Worm (Caenorhabditis elegans) whole organism, L2 larva: ENCODE results near the gene ZK666.8.
A peak's percentile ranks its signal among the peaks of the same experiment; 100 is the strongest.

ENCODE experiments used
- C34F6.9 ChIP-seq: fragments of 150-350 bp; optimal IDR thresholded peaks from 2 replicates; lab custom pipeline; 2014; ENCODE audit warnings: missing biosample characterization, missing genetic modification characterization
- R02D3.7 ChIP-seq: fragments of 150-350 bp; optimal IDR thresholded peaks from 2 replicates; lab custom pipeline; 2014; ENCODE audit warnings: missing biosample characterization, missing genetic modification characterization
- Y55F3AM.14 ChIP-seq: fragments of 200-800 bp; sonication (Bioruptor generic); optimal IDR thresholded peaks from 2 replicates; lab custom pipeline; 2018; ENCODE audit warnings: mild to moderate bottlenecking, missing genetic modification characterization, missing compliant biosample characterization
- ZK546.5 ChIP-seq: sonication (generic microtip); optimal IDR thresholded peaks from 2 replicates; lab custom pipeline; 2017; ENCODE audit warnings: missing biosample characterization, missing genetic modification characterization
- alr-1 ChIP-seq: fragments of 150-350 bp; optimal IDR thresholded peaks from 2 replicates; lab custom pipeline; 2014; ENCODE audit warnings: missing biosample characterization, missing genetic modification characterization
- ama-1 ChIP-seq: fragments of 150-350 bp; optimal IDR thresholded peaks from 2 replicates; lab custom pipeline; 2018; ENCODE audit warnings: inconsistent platforms
- blmp-1 ChIP-seq: sonication (generic microtip); optimal IDR thresholded peaks from 2 replicates; lab custom pipeline; 2017; ENCODE audit warnings: missing genetic modification characterization, mild to moderate bottlenecking, missing compliant biosample characterization, antibody characterized with exemption, moderate library complexity; ENCODE audit not compliant: insufficient read depth
- ceh-16 ChIP-seq: fragments of 150-350 bp; optimal IDR thresholded peaks from 2 replicates; lab custom pipeline; 2014; ENCODE audit warnings: missing biosample characterization, missing genetic modification characterization
- ceh-82 ChIP-seq: fragments of 150-350 bp; optimal IDR thresholded peaks from 2 replicates; lab custom pipeline; 2014; ENCODE audit warnings: missing biosample characterization, missing genetic modification characterization
- crh-2 ChIP-seq: sonication (generic microtip); optimal IDR thresholded peaks from 2 replicates; lab custom pipeline; 2017; ENCODE audit warnings: missing biosample characterization, missing genetic modification characterization
- dmd-4 ChIP-seq: sonication (generic microtip); optimal IDR thresholded peaks from 2 replicates; lab custom pipeline; 2017; ENCODE audit warnings: missing biosample characterization, missing genetic modification characterization
- elt-1 ChIP-seq: fragments of 150-350 bp; optimal IDR thresholded peaks from 2 replicates; lab custom pipeline; 2014; ENCODE audit warnings: missing biosample characterization, missing genetic modification characterization
- elt-3 ChIP-seq: sonication (generic microtip); optimal IDR thresholded peaks from 2 replicates; lab custom pipeline; 2017; ENCODE audit warnings: missing biosample characterization, missing genetic modification characterization
- fos-1 ChIP-seq: fragments of 150-350 bp; optimal IDR thresholded peaks from 2 replicates; lab custom pipeline; 2014; ENCODE audit warnings: missing biosample characterization, missing genetic modification characterization
- gmeb-1 ChIP-seq: fragments of 150-350 bp; optimal IDR thresholded peaks from 2 replicates; lab custom pipeline; 2014; ENCODE audit warnings: missing biosample characterization, missing genetic modification characterization
- lin-13 ChIP-seq: fragments of 150-350 bp; optimal IDR thresholded peaks from 2 replicates; lab custom pipeline; 2014; ENCODE audit warnings: missing biosample characterization, missing genetic modification reagents, missing genetic modification characterization
- lin-39 ChIP-seq: fragments of 150-350 bp; optimal IDR thresholded peaks from 2 replicates; lab custom pipeline; 2014; ENCODE audit warnings: missing biosample characterization, missing genetic modification reagents, missing genetic modification characterization
- lsy-2 ChIP-seq, 2 experiments: fragments of 150-350 bp in 1 of 2; sonication (generic microtip) in 1 of 2; optimal IDR thresholded peaks; 2 replicates each; lab custom pipeline; 2014 to 2017; ENCODE audit warnings: missing biosample characterization in 2 of 2, missing genetic modification characterization in 2 of 2
- mab-5 ChIP-seq: fragments of 150-350 bp; optimal IDR thresholded peaks from 2 replicates; lab custom pipeline; 2014; ENCODE audit warnings: missing biosample characterization, missing genetic modification characterization
- mdl-1 ChIP-seq, 2 experiments: fragments of 150-350 bp in 1 of 2; sonication (generic microtip) in 1 of 2; optimal IDR thresholded peaks; 2 replicates each; lab custom pipeline; 2017; ENCODE audit warnings: missing biosample characterization in 2 of 2, missing genetic modification characterization in 2 of 2
- nhr-11 ChIP-seq: fragments of 150-350 bp; optimal IDR thresholded peaks from 2 replicates; lab custom pipeline; 2014; ENCODE audit warnings: missing biosample characterization, missing genetic modification characterization
- nhr-12 ChIP-seq: fragments of 150-350 bp; optimal IDR thresholded peaks from 2 replicates; lab custom pipeline; 2014; ENCODE audit warnings: missing biosample characterization, missing genetic modification characterization
- nhr-129 ChIP-seq: fragments of 150-350 bp; optimal IDR thresholded peaks from 2 replicates; lab custom pipeline; 2014; ENCODE audit warnings: missing biosample characterization, missing genetic modification characterization
- nhr-23 ChIP-seq: fragments of 150-350 bp; optimal IDR thresholded peaks from 2 replicates; lab custom pipeline; 2014; ENCODE audit warnings: missing biosample characterization, missing genetic modification reagents, missing genetic modification characterization
- nhr-237 ChIP-seq: fragments of 150-350 bp; optimal IDR thresholded peaks from 2 replicates; lab custom pipeline; 2014; ENCODE audit warnings: missing biosample characterization, missing genetic modification characterization
- nhr-25 ChIP-seq: fragments of 150-350 bp; sonication (generic microtip); optimal IDR thresholded peaks from 3 replicates; lab custom pipeline; 2014; ENCODE audit warnings: missing biosample characterization, missing genetic modification characterization
- nhr-77 ChIP-seq: fragments of 150-350 bp; optimal IDR thresholded peaks from 2 replicates; lab custom pipeline; 2014; ENCODE audit warnings: missing biosample characterization, missing genetic modification characterization
- peb-1 ChIP-seq: fragments of 150-350 bp; optimal IDR thresholded peaks from 2 replicates; lab custom pipeline; 2014; ENCODE audit warnings: missing biosample characterization, missing genetic modification characterization
- sem-4 ChIP-seq: fragments of 150-350 bp; optimal IDR thresholded peaks from 2 replicates; lab custom pipeline; 2014; ENCODE audit warnings: missing biosample characterization, missing genetic modification reagents, missing genetic modification characterization
- skn-1 ChIP-seq: sonication (generic microtip); optimal IDR thresholded peaks from 2 replicates; lab custom pipeline; 2017; ENCODE audit warnings: missing biosample characterization, missing genetic modification characterization
- sma-9 ChIP-seq, 2 experiments: fragments of 150-350 bp in 1 of 2; sonication (generic microtip) in 1 of 2; optimal IDR thresholded peaks; 2 replicates each; lab custom pipeline; 2014 to 2016; ENCODE audit warnings: missing genetic modification characterization in 2 of 2, mild to moderate bottlenecking in 1 of 2, missing biosample characterization in 1 of 2, missing compliant biosample characterization in 1 of 2, missing genetic modification reagents in 1 of 2, moderate library complexity in 1 of 2
- snpc-4 ChIP-seq: fragments of 150-350 bp; optimal IDR thresholded peaks from 2 replicates; lab custom pipeline; 2014; ENCODE audit warnings: missing biosample characterization, missing genetic modification characterization
- unc-39 ChIP-seq: fragments of 150-350 bp; optimal IDR thresholded peaks from 2 replicates; lab custom pipeline; 2014; ENCODE audit warnings: missing biosample characterization, missing genetic modification characterization
- unc-55 ChIP-seq: fragments of 150-350 bp; sonication (generic microtip); optimal IDR thresholded peaks from 3 replicates; lab custom pipeline; 2014; ENCODE audit warnings: missing biosample characterization, missing genetic modification reagents, missing genetic modification characterization
- unc-62 ChIP-seq: fragments of 150-350 bp; optimal IDR thresholded peaks from 2 replicates; lab custom pipeline; 2014; ENCODE audit warnings: missing biosample characterization, missing genetic modification reagents, missing genetic modification characterization
- zag-1 ChIP-seq: fragments of 150-350 bp; optimal IDR thresholded peaks from 2 replicates; lab custom pipeline; 2014; ENCODE audit warnings: missing biosample characterization, missing genetic modification characterization
- ztf-1 ChIP-seq: fragments of 200-800 bp; sonication (Bioruptor generic); conservative IDR thresholded peaks from 2 replicates; pipeline ENCODE4 v1.3.6; 2022; ENCODE audit warnings: missing genetic modification characterization, missing compliant biosample characterization
- ztf-11 ChIP-seq: sonication (generic microtip); optimal IDR thresholded peaks from 2 replicates; lab custom pipeline; 2017; ENCODE audit warnings: missing biosample characterization, missing genetic modification characterization
- ztf-4 ChIP-seq: fragments of 150-350 bp; optimal IDR thresholded peaks from 2 replicates; lab custom pipeline; 2014; ENCODE audit warnings: missing biosample characterization, missing genetic modification characterization

ZK666.8 gene

DNA sequence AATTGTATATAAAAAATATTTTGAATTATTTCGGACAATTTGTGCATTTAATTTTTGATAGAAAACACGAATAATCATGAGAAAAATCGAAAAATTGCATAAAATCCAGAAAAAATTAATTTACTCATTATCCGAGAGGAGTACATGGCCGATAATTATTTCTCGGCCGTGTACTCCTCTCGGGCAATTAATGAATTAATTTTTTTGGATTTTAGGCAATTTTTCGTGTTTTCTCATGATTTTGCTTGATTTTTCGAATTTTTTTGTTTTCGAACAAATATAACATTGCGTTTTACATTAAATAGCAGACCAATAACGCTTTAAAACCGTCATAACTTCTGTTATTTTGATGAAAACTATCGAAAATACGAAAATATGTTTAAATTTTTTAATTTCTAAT, 45.1 kb upstream of the ZK666.8 start (continued):
- TF ChIP-seq nhr-77, result no peak
- no peak for TF ChIP-seq ztf-1 (GFP tag; lab: Robert Waterston, UW)
- no peak for TF ChIP-seq elt-1 (tag; lab: Kevin White, UChicago)
- TF ChIP-seq C34F6.9 (tag; lab: Kevin White, UChicago), result peak; percentile 63
- peak; percentile 13 for TF ChIP-seq lin-13 (GFP tag; lab: Kevin White, UChicago)
- no peak for TF ChIP-seq mdl-1 (tag; optimal IDR thresholded peaks at IDR 0.05; lab: Kevin White, UChicago)
- TF ChIP-seq sem-4 (tag; lab: Kevin White, UChicago), result no peak
- no peak for TF ChIP-seq ztf-11 (tag; lab: Kevin White, UChicago)
- TF ChIP-seq lin-39 (tag; lab: Kevin White, UChicago), result no peak
- TF ChIP-seq Y55F3AM.14, result no peak
- TF ChIP-seq ama-1 (lab: Kevin White, UChicago), result no peak
- no peak for TF ChIP-seq skn-1 (tag; lab: Kevin White, UChicago)
- peak; percentile 67 for TF ChIP-seq sma-9 (GFP tag; optimal IDR thresholded peaks at IDR 0.05; lab: Kevin White, UChicago)
- no peak for TF ChIP-seq sma-9 (tag; optimal IDR thresholded peaks at IDR 0.05; lab: Kevin White, UChicago)
- no peak for TF ChIP-seq nhr-12 (tag; lab: Kevin White, UChicago)
- TF ChIP-seq nhr-11 (tag; lab: Kevin White, UChicago), result no peak
- no peak for TF ChIP-seq elt-3 (tag; lab: Kevin White, UChicago)
- TF ChIP-seq peb-1 (tag; lab: Kevin White, UChicago), result no peak
- TF ChIP-seq mab-5 (tag; lab: Kevin White, UChicago), result no peak
- no peak for TF ChIP-seq ztf-4

DNA sequence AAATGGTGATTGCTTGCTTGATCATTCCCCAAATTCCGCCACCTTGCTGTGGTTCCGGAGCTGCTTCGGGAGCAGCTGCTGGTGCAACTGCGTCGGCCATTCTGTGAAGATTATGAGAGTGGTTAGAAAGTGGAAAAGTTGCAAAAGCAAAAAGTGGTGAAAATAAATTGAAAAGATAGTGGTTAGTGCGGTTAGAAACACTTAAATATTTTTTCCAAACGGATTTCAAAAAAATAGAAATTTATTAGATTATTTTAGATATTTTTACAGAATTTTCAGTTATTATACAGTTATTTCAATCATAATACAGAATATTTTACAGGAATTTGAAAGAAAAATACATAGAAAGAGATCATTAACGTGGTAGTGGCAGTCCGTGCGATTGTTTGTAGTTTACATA, 44.6 kb upstream of the ZK666.8 start, which contains the start of gene R166.2:
R166.2 (minus strand) TSS at position 101 of the 400 bp plus-strand sequence.
- no peak for TF ChIP-seq nhr-237 (tag; lab: Kevin White, UChicago)
- no peak for TF ChIP-seq unc-55 (GFP tag; lab: Kevin White, UChicago)
- TF ChIP-seq snpc-4 (tag; lab: Kevin White, UChicago), result no peak
- TF ChIP-seq Y55F3AM.14, result no peak
- TF ChIP-seq ceh-16 (tag; lab: Kevin White, UChicago), result no peak
- no peak for TF ChIP-seq peb-1 (tag; lab: Kevin White, UChicago)
- no peak for TF ChIP-seq elt-3 (tag; lab: Kevin White, UChicago)
- no peak for TF ChIP-seq nhr-25 (tag; lab: Kevin White, UChicago)
- TF ChIP-seq mab-5 (tag; lab: Kevin White, UChicago), result no peak
- TF ChIP-seq ztf-1 (GFP tag; lab: Robert Waterston, UW), result no peak
- TF ChIP-seq sma-9 (GFP tag; optimal IDR thresholded peaks at IDR 0.05; lab: Kevin White, UChicago), result no peak
- no peak for TF ChIP-seq sma-9 (tag; optimal IDR thresholded peaks at IDR 0.05; lab: Kevin White, UChicago)
- no peak for TF ChIP-seq unc-39 (tag; lab: Kevin White, UChicago)
- no peak for TF ChIP-seq lsy-2 (tag; optimal IDR thresholded peaks at IDR 0.05; lab: Kevin White, UChicago)
- no peak for TF ChIP-seq R02D3.7

DNA sequence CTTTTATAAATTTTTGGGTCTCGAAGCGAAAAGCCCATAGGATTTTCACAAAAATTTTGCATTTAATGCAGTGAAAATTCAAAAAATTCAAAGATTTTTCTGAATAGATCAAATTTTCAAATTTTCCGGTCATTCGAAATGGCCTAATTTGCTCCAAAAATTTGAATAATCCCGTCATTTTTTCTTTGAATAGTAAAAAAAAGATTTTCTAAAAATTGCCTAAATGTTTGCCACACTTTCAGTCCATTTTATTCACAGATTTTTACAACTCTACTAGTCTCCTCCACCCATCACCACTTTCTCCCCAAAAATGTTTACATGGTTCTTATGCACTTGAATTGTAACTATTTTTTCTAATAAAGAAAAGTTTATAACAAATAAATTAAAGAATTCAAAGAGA, 41.1 kb upstream of the ZK666.8 start:
- TF ChIP-seq fos-1, result no peak
- no peak for TF ChIP-seq mdl-1 (tag; optimal IDR thresholded peaks at IDR 0.05; lab: Kevin White, UChicago)
- no peak for TF ChIP-seq nhr-77
- no peak for TF ChIP-seq unc-62 (GFP tag; lab: Kevin White, UChicago)
- no peak for TF ChIP-seq gmeb-1 (tag; lab: Kevin White, UChicago)
- TF ChIP-seq, all 48 proteins: peak for 0

DNA sequence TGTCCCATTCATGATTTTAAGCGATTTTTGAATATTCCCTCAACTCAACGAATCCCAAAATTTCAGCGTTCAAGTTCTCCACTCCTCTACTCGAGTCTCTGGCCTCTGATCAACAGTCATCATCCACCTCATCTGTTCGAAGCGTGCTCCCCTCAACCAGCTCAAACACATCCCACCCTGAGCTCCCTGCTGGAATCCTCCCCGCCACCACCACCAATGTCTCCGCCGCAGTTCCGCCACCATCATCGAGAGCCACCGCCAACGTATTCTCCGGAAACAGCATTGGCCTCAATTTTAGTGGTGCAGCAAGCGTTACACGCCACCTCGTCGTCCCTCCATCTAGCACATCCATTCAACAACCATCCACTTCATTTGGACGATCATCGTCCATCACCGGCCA, 38.7 kb upstream of the ZK666.8 start:
- TF ChIP-seq elt-3 (tag; lab: Kevin White, UChicago), result no peak
- no peak for TF ChIP-seq Y55F3AM.14
- TF ChIP-seq ama-1 (lab: Kevin White, UChicago), result no peak
- no peak for TF ChIP-seq dmd-4 (tag; lab: Kevin White, UChicago)
- no peak for TF ChIP-seq sma-9 (GFP tag; optimal IDR thresholded peaks at IDR 0.05; lab: Kevin White, UChicago)
- no peak for TF ChIP-seq sma-9 (tag; optimal IDR thresholded peaks at IDR 0.05; lab: Kevin White, UChicago)
- no peak for TF ChIP-seq ztf-1 (GFP tag; lab: Robert Waterston, UW)
- TF ChIP-seq blmp-1, result no peak
- no peak for TF ChIP-seq peb-1 (tag; lab: Kevin White, UChicago)
- no peak for TF ChIP-seq lin-39 (tag; lab: Kevin White, UChicago)
- no peak for TF ChIP-seq gmeb-1 (tag; lab: Kevin White, UChicago)
- TF ChIP-seq alr-1, result no peak
- TF ChIP-seq snpc-4 (tag; lab: Kevin White, UChicago), result no peak
- TF ChIP-seq fos-1, result no peak

DNA sequence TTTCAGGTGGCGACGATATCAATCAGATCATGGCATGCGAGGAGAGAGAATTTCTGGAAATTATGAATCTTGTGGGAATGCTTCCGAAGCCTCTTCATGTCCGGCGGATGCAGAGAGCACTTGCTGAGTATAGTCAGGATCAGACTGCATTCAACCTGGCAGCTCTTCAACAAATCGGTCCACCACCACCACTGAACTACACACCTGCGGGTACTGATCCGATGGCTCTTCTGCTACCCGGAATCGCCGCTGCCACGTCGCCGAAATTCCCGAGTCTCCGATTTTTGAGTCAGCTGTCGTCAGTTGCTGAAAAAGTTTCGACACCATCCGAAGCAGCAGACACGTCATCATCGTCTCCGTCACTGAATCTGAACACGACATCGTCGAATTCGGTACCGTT, 38.0 kb upstream of the ZK666.8 start:
- TF ChIP-seq ceh-82 (tag; lab: Kevin White, UChicago) (no peak), nhr-23 (no peak), Y55F3AM.14 (no peak), crh-2 (tag; lab: Kevin White, UChicago) (no peak), peb-1 (tag; lab: Kevin White, UChicago) (no peak), mab-5 (tag; lab: Kevin White, UChicago) (no peak), lin-13 (GFP tag; lab: Kevin White, UChicago) (no peak), elt-1 (tag; lab: Kevin White, UChicago) (no peak), zag-1 (tag; lab: Kevin White, UChicago) (no peak), ama-1 (lab: Kevin White, UChicago) (no peak), nhr-129 (no peak), ZK546.5 (no peak)
